Worm (Caenorhabditis elegans) whole organism, L4/young adult: ENCODE results near the gene Y4C6B.1.

ENCODE experiments used
- dao-5 ChIP-seq: sonication (generic microtip); optimal IDR thresholded peaks from 2 replicates; lab custom pipeline; 2016; ENCODE audit warnings: missing genotype, missing genetic modification characterization, moderate library complexity, missing compliant biosample characterization
- him-1 ChIP-seq: sonication (generic microtip); optimal IDR thresholded peaks from 2 replicates; lab custom pipeline; 2016; ENCODE audit warnings: missing genotype, missing genetic modification reagents, missing genetic modification characterization, missing compliant biosample characterization

DNA sequence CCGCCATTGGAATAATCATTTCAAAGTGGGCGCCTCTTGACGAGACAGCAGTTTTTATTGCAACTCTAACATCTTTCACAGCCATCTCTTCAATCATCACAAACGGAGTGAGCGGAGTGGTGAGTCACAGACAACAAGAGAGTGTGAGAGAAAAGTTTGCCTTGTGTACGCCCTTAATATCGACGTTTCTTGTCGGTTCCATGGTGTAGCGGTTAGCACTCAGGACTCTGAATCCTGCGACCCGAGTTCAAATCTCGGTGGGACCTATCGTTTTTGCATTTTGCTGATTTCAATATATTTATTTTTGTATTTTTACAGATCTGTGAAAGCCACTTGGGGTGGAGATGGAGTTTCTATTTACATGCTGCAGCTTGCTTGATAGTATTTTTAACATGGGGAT is 19.8 kb upstream of the Y4C6B.1 start:
- TF ChIP-seq him-1 (tag; lab: Kevin White, UChicago) (no peak), dao-5 (tag; lab: Kevin White, UChicago) (peak; percentile 22)
